Worm (Caenorhabditis elegans): Measurements from ENCODE around the gene nhr-269.

ce11 chrV:15412625-15413024 is 43.0 kb upstream of the nhr-269 start, which contains the start of gene srbc-63:
- TF ChIP-seq unc-62 (GFP tag; optimal IDR thresholded peaks at IDR 0.05) (no peak), sptf-1 (tag; optimal IDR thresholded peaks at IDR 0.05) (no peak), nhr-2 (tag; optimal IDR thresholded peaks at IDR 0.05) (no peak)

Data from whole organism, mixed stage, embryonic.